Fruit fly (Drosophila melanogaster): Measurements from ENCODE around the gene CG42266.

Gene CG42266

DNA sequence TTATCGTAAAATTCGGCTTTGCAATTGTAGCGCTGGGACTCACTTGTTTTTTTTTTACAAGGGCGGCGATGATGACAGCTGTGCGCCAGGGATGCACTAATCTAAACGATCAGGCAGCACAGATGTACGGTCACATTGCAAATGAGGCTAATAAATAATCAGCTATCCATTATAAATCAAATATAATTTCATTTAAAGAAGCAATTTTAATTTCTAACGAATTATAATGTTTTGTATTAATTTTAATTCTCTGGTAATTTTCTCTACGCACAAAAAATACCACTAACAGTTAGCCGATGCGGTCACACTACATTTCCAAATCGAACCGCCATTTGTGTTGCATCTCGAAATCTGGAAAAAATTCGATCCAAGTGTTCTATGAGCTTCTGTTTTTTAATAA lies 29.5 kb downstream of the CG42266 start, which contains the start of the genes cni and fzy (continued):
- TF ChIP-seq CoRest (tag; optimal IDR thresholded peaks at IDR 0.05) (peak; percentile 49), CG8765 (GFP tag; IDR thresholded peaks at IDR 0.05) (no peak), Trl (optimal IDR thresholded peaks at IDR 0.05) (no peak), Trl (GFP tag; optimal IDR thresholded peaks at IDR 0.05) (no peak), CG7745 (tag; optimal IDR thresholded peaks at IDR 0.05) (no peak), Drgx (GFP tag; IDR thresholded peaks at IDR 0.05) (no peak), gem (tag; optimal IDR thresholded peaks at IDR 0.05) (peak; percentile 50), Chrac-16 (GFP tag; optimal IDR thresholded peaks at IDR 0.05) (peak; percentile 18), CG12299 (tag; optimal IDR thresholded peaks at IDR 0.05) (no peak), CHES-1-like (GFP tag; optimal IDR thresholded peaks at IDR 0.05) (no peak), CG6254 (GFP tag; optimal IDR thresholded peaks at IDR 0.05) (no peak), jumu (GFP tag; optimal IDR thresholded peaks at IDR 0.05) (no peak), Max (GFP tag; optimal IDR thresholded peaks at IDR 0.05) (peak; percentile 66), HLHmδ (GFP tag; optimal IDR thresholded peaks at IDR 0.05) (no peak), mirr (GFP tag; optimal IDR thresholded peaks at IDR 0.05) (no peak), CG2678 (tag; optimal IDR thresholded peaks at IDR 0.05) (peak; percentile 23), otp (GFP tag; IDR thresholded peaks at IDR 0.05) (no peak), CG14710 (tag; optimal IDR thresholded peaks at IDR 0.05) (peak; percentile 85), Sox100B (GFP tag; optimal IDR thresholded peaks at IDR 0.05) (no peak), CG15601 (tag; optimal IDR thresholded peaks at IDR 0.05) (peak; percentile 3), Sin3A (optimal IDR thresholded peaks at IDR 0.05) (peak; percentile 86), CG10565 (GFP tag; optimal IDR thresholded peaks at IDR 0.05) (no peak), CG18764 (GFP tag; optimal IDR thresholded peaks at IDR 0.05) (no peak), ftz-f1 (GFP tag; optimal IDR thresholded peaks at IDR 0.05) (peak; percentile 93), CG10209 (GFP tag; optimal IDR thresholded peaks at IDR 0.05) (peak; percentile 11), h (optimal IDR thresholded peaks at IDR 0.05) (no peak), gcm (GFP tag; optimal IDR thresholded peaks at IDR 0.05) (no peak), Nf-YA (GFP tag; IDR thresholded peaks at IDR 0.05) (no peak), CG30020 (tag; optimal IDR thresholded peaks at IDR 0.05) (peak; percentile 58), Eip74EF (GFP tag; optimal IDR thresholded peaks at IDR 0.05) (no peak), nerfin-1 (tag; optimal IDR thresholded peaks at IDR 0.05) (no peak), croc (GFP tag; conservative IDR thresholded peaks at IDR 0.05) (no peak), Side (GFP tag; optimal IDR thresholded peaks at IDR 0.05) (no peak), CG15073 (GFP tag; optimal IDR thresholded peaks at IDR 0.05) (no peak), CG17829 (tag; optimal IDR thresholded peaks at IDR 0.05) (peak; percentile 54), zen (tag; optimal IDR thresholded peaks at IDR 0.05) (peak; percentile 66), vvl (GFP tag; IDR thresholded peaks at IDR 0.05) (no peak), CG10979 (tag; optimal IDR thresholded peaks at IDR 0.05) (no peak), zen2 (GFP tag; IDR thresholded peaks at IDR 0.05; ENCODE audit: partially characterized antibody) (no peak), Fer3 (tag; optimal IDR thresholded peaks at IDR 0.05) (no peak), Ravus (GFP tag; IDR thresholded peaks at IDR 0.05) (no peak), crp (GFP tag; optimal IDR thresholded peaks at IDR 0.05) (peak; percentile 89 to 97), CG1024 (GFP tag; IDR thresholded peaks at IDR 0.05) (no peak), CG11247 (GFP tag; IDR thresholded peaks at IDR 0.05) (no peak), HmgD (GFP tag; optimal IDR thresholded peaks at IDR 0.05) (no peak), insv (GFP tag; optimal IDR thresholded peaks at IDR 0.05) (peak in 1 of 2 experiments; percentile 28), CG11398 (GFP tag; optimal IDR thresholded peaks at IDR 0.05) (no peak), peb (GFP tag; IDR thresholded peaks at IDR 0.05) (no peak), CG3281 (GFP tag; optimal IDR thresholded peaks at IDR 0.05) (no peak), CG1602 (GFP tag; optimal IDR thresholded peaks at IDR 0.05) (no peak), Hr39 (optimal IDR thresholded peaks at IDR 0.05) (no peak), ttk (GFP tag; IDR thresholded peaks at IDR 0.05) (no peak), Dp (GFP tag; optimal IDR thresholded peaks at IDR 0.05) (peak; percentile 88)

Measured in whole organism, embryonic.